Worm (Caenorhabditis elegans): ENCODE results near the gene gst-36.

Gene gst-36

ce11 chrX:9837989-9838541, 24.7 kb downstream of the gst-36 start, which contains the start of gene ipla-2 (continued):
- TF ChIP-seq ttx-3 (tag; optimal IDR thresholded peaks at IDR 0.05) (no peak), nhr-11 (tag; optimal IDR thresholded peaks at IDR 0.05) (no peak), ceh-6 (GFP tag; optimal IDR thresholded peaks at IDR 0.05) (no peak), sox-2 (GFP tag; IDR thresholded peaks at IDR 0.05) (no peak), hlh-13 (GFP tag; optimal IDR thresholded peaks at IDR 0.05) (no peak), nhr-232 (tag; optimal IDR thresholded peaks at IDR 0.05) (no peak), unc-42 (tag; optimal IDR thresholded peaks at IDR 0.05) (peak; percentile 87), hlh-6 (tag; optimal IDR thresholded peaks at IDR 0.05) (no peak), ceh-19 (GFP tag; optimal IDR thresholded peaks at IDR 0.05) (no peak), che-1 (tag; optimal IDR thresholded peaks at IDR 0.05) (no peak), dmd-4 (tag; optimal IDR thresholded peaks at IDR 0.05; ENCODE audit: borderline replicate concordance) (no peak), C08G9.2 (tag; optimal IDR thresholded peaks at IDR 0.05) (no peak), K02D7.2 (tag; optimal IDR thresholded peaks at IDR 0.05) (no peak), tbx-2 (tag; optimal IDR thresholded peaks at IDR 0.05) (peak; percentile 21), ceh-18 (tag; optimal IDR thresholded peaks at IDR 0.05) (peak; percentile 20), syd-9 (tag; optimal IDR thresholded peaks at IDR 0.05) (no peak)

ce11 chrX:9832370-9832769, 30.4 kb downstream of the gst-36 start:
- TF ChIP-seq nfya-1 (tag; optimal IDR thresholded peaks at IDR 0.05) (peak; percentile 47), ceh-19 (GFP tag; optimal IDR thresholded peaks at IDR 0.05) (no peak), unc-55 (GFP tag; optimal IDR thresholded peaks at IDR 0.05) (peak; percentile 22), fax-1 (tag; optimal IDR thresholded peaks at IDR 0.05) (no peak), rnt-1 (tag; optimal IDR thresholded peaks at IDR 0.05) (peak; percentile 1), fkh-10 (GFP tag; optimal IDR thresholded peaks at IDR 0.05) (no peak), unc-3 (GFP tag; conservative IDR thresholded peaks at IDR 0.05) (no peak), unc-3 (tag; optimal IDR thresholded peaks at IDR 0.05) (no peak), sdc-2 (tag; optimal IDR thresholded peaks at IDR 0.05) (no peak), tbx-2 (tag; optimal IDR thresholded peaks at IDR 0.05) (no peak), dve-1 (tag; optimal IDR thresholded peaks at IDR 0.05) (no peak), ceh-34 (tag; optimal IDR thresholded peaks at IDR 0.05) (no peak)

- TF ChIP-seq pros-1 (tag; optimal IDR thresholded peaks at IDR 0.05) (no peak), hlh-15 (tag; optimal IDR thresholded peaks at IDR 0.05) (no peak), syd-9 (tag; optimal IDR thresholded peaks at IDR 0.05) (no peak), C08G9.2 (tag; optimal IDR thresholded peaks at IDR 0.05) (no peak), eyg-1 (tag; optimal IDR thresholded peaks at IDR 0.05) (no peak)
Measured at ce11 chrX:9831215-9831614, 31.5 kb downstream of the gst-36 start, which contains the start of gene rrc-1. TSS of gene rrc-1 (minus strand) at chrX:9831288.

ce11 chrX:9822606-9823264, 40.0 kb downstream of the gst-36 start:
- peak; percentile 55 for TF ChIP-seq tbx-2 (tag; optimal IDR thresholded peaks at IDR 0.05)
- no peak for TF ChIP-seq hlh-30 (tag; optimal IDR thresholded peaks at IDR 0.05; ENCODE audit: insufficient read depth)
- TF ChIP-seq ceh-2 (tag; optimal IDR thresholded peaks at IDR 0.05): peak; percentile 17
- no peak for TF ChIP-seq hlh-13 (GFP tag; optimal IDR thresholded peaks at IDR 0.05)
- no peak for TF ChIP-seq ceh-19 (GFP tag; optimal IDR thresholded peaks at IDR 0.05)
- TF ChIP-seq nfya-1 (tag; optimal IDR thresholded peaks at IDR 0.05): peak; percentile 65
- peak; percentile 2 for TF ChIP-seq ceh-48 (tag; optimal IDR thresholded peaks at IDR 0.05)
- peak; percentile 34 for TF ChIP-seq sdc-2 (tag; optimal IDR thresholded peaks at IDR 0.05)
- TF ChIP-seq fkh-6 (tag; optimal IDR thresholded peaks at IDR 0.05): peak; percentile 21
- peak; percentile 59 for TF ChIP-seq ceh-31 (tag; optimal IDR thresholded peaks at IDR 0.05)
- peak; percentile 64 for TF ChIP-seq ref-2 (tag; optimal IDR thresholded peaks at IDR 0.05)
- TF ChIP-seq unc-55 (GFP tag; optimal IDR thresholded peaks at IDR 0.05): peak; percentile 3
- TF ChIP-seq tbx-7 (tag; optimal IDR thresholded peaks at IDR 0.05): no peak
- no peak for TF ChIP-seq nhr-11 (tag; optimal IDR thresholded peaks at IDR 0.05)
- TF ChIP-seq dve-1 (tag; optimal IDR thresholded peaks at IDR 0.05): peak; percentile 7
- TF ChIP-seq unc-3 (GFP tag; conservative IDR thresholded peaks at IDR 0.05): no peak
- TF ChIP-seq unc-3 (tag; optimal IDR thresholded peaks at IDR 0.05): no peak
- no peak for TF ChIP-seq dmd-4 (tag; optimal IDR thresholded peaks at IDR 0.05; ENCODE audit: borderline replicate concordance)
- TF ChIP-seq F13H6.1 (tag; optimal IDR thresholded peaks at IDR 0.05): no peak
- TF ChIP-seq npax-4 (tag; optimal IDR thresholded peaks at IDR 0.05): no peak
- TF ChIP-seq ceh-30 (tag; optimal IDR thresholded peaks at IDR 0.05): no peak
- peak; percentile 39 for TF ChIP-seq pros-1 (tag; optimal IDR thresholded peaks at IDR 0.05)
- TF ChIP-seq Y22D7AL.16 (tag; optimal IDR thresholded peaks at IDR 0.05): no peak
- no peak for TF ChIP-seq ztf-16 (tag; optimal IDR thresholded peaks at IDR 0.05)
- no peak for TF ChIP-seq lim-6 (tag; optimal IDR thresholded peaks at IDR 0.05)
- TF ChIP-seq K09A11.1 (tag; optimal IDR thresholded peaks at IDR 0.05; ENCODE audit: insufficient read depth): no peak

All from whole organism, late embryonic.